Worm (Caenorhabditis elegans): ENCODE results near the gene ZC53.1.

ZC53.1 gene

ce11 chrX:1909353-1909752 lies 3.8 kb downstream of the ZC53.1 start (continued):
- peak; percentile 48 for TF ChIP-seq B0035.1 (tag; optimal IDR thresholded peaks at IDR 0.05)
- peak; percentile 80 for TF ChIP-seq atf-7 (tag; optimal IDR thresholded peaks at IDR 0.05)
- TF ChIP-seq nhr-90 (tag; optimal IDR thresholded peaks at IDR 0.05), result no peak
- TF ChIP-seq Y95B8A.8 (GFP tag; IDR thresholded peaks at IDR 0.05), result 0 out of 2 replicates have a peak, but pooled peaks have one; percentile 32
- peak; percentile 19 for TF ChIP-seq somi-1 (GFP tag; optimal IDR thresholded peaks at IDR 0.05)
- 0 out of 2 replicates have a peak, but pooled peaks have one; percentile 14 for TF ChIP-seq aptf-3 (GFP tag; IDR thresholded peaks at IDR 0.05)
- peak; percentile 80 for TF ChIP-seq mcd-1 (GFP tag; IDR thresholded peaks at IDR 0.05)
- no peak for TF ChIP-seq attf-5 (GFP tag; optimal IDR thresholded peaks at IDR 0.05)
- 0 out of 2 replicates have a peak, but pooled peaks have one; percentile 27 for TF ChIP-seq let-526 (GFP tag; IDR thresholded peaks at IDR 0.05)
- peak; percentile 65 for TF ChIP-seq nhr-80 (tag; optimal IDR thresholded peaks at IDR 0.05)
- TF ChIP-seq ztf-28 (GFP tag; IDR thresholded peaks at IDR 0.05), result no peak
- no peak for TF ChIP-seq snpc-4 (GFP tag; optimal IDR thresholded peaks at IDR 0.05)
- peak in 2 of 4 experiments; percentile 27 to 58 for TF ChIP-seq snpc-4 (tag; optimal IDR thresholded peaks at IDR 0.05)
- TF ChIP-seq snpc-3.4 (tag; optimal IDR thresholded peaks at IDR 0.05), result no peak
- TF ChIP-seq F37B4.10 (GFP tag; IDR thresholded peaks at IDR 0.05), result no peak
- peak; percentile 95 for TF ChIP-seq gei-17 (GFP tag; optimal IDR thresholded peaks at IDR 0.05)
- peak; percentile 81 for TF ChIP-seq ceh-27 (GFP tag; optimal IDR thresholded peaks at IDR 0.05)
- TF ChIP-seq rpc-1 (optimal IDR thresholded peaks at IDR 0.05), result no peak
- no peak for TF ChIP-seq rpc-1 (tag; optimal IDR thresholded peaks at IDR 0.05)
- peak; percentile 62 for TF ChIP-seq ztf-3 (GFP tag; optimal IDR thresholded peaks at IDR 0.05)
- TF ChIP-seq pbrm-1 (GFP tag; IDR thresholded peaks at IDR 0.05), result peak; percentile 80; the same call in 1 of the 2 replicates
- TF ChIP-seq hsf-1 (GFP tag; IDR thresholded peaks at IDR 0.05), result no peak
- peak; percentile 92 for TF ChIP-seq B0336.3 (GFP tag; IDR thresholded peaks at IDR 0.05)
- peak; percentile 75; the same call in 1 of the 2 replicates for TF ChIP-seq hmg-1.2 (GFP tag; IDR thresholded peaks at IDR 0.05)
- no peak for TF ChIP-seq F39B2.1 (GFP tag; IDR thresholded peaks at IDR 0.05)
- TF ChIP-seq lin-54 (GFP tag; optimal IDR thresholded peaks at IDR 0.05), result peak; percentile 63
- TF ChIP-seq sdz-38 (tag; optimal IDR thresholded peaks at IDR 0.05), result no peak
- peak; percentile 97 for TF ChIP-seq lin-40 (tag; optimal IDR thresholded peaks at IDR 0.05)
- peak; percentile 40 for TF ChIP-seq ets-4 (GFP tag; optimal IDR thresholded peaks at IDR 0.05)
- no peak for TF ChIP-seq D2030.7 (GFP tag; IDR thresholded peaks at IDR 0.05)

- TF ChIP-seq F55B11.4 (tag; optimal IDR thresholded peaks at IDR 0.05; ENCODE audit: borderline replicate concordance, insufficient read depth) (no peak), zim-3 (tag; optimal IDR thresholded peaks at IDR 0.05) (no peak), B0336.3 (GFP tag; IDR thresholded peaks at IDR 0.05) (no peak), lag-1 (GFP tag; IDR thresholded peaks at IDR 0.05) (no peak), lir-1 (GFP tag; conservative IDR thresholded peaks at IDR 0.05) (no peak)
These were observed 6.1 kb downstream of the ZC53.1 start for ce11 chrX:1907009-1907408.

ce11 chrX:1901480-1901879 lies 11.7 kb downstream of the ZC53.1 start:
- TF ChIP-seq ztf-22 (GFP tag; optimal IDR thresholded peaks at IDR 0.05), result no peak
- TF ChIP-seq attf-5 (GFP tag; optimal IDR thresholded peaks at IDR 0.05), result no peak
- no peak for TF ChIP-seq aptf-2 (GFP tag; conservative IDR thresholded peaks at IDR 0.05)
- TF ChIP-seq hlh-12 (tag; optimal IDR thresholded peaks at IDR 0.05), result no peak
- no peak for TF ChIP-seq snpc-1.3 (tag; optimal IDR thresholded peaks at IDR 0.05; ENCODE audit: insufficient read depth)
- no peak for TF ChIP-seq aptf-3 (GFP tag; IDR thresholded peaks at IDR 0.05)
- TF ChIP-seq nhr-90 (tag; optimal IDR thresholded peaks at IDR 0.05), result no peak
- TF ChIP-seq egl-44 (GFP tag; IDR thresholded peaks at IDR 0.05), result no peak
- no peak for TF ChIP-seq T26A5.8 (tag; optimal IDR thresholded peaks at IDR 0.05)
